Worm (Caenorhabditis elegans): ENCODE data around the gene Y73F8A.23.

Y73F8A.23 gene

DNA sequence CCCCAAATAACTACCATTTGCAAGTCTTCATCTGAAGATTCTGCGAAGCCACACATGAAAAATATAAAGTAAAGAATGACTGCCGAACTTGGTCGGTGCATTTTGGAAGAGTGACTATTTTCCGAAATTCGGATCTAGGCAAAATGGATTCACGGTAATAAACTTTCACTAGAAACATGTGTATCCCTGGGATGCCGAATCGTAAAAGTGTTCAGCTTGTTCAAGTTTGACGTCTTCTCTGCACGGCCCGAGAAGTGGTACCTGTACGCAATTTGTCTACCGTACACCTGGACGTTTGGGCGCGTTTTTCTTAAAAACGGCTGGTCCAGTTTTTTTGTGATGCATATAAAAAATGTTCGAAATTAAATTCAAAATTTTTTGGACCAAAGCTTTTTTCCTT, at the start of gene Y73F8A.23:
TSS of gene Y73F8A.23 (minus strand) at position 101 of the 400 bp plus-strand sequence.
- no peak for TF ChIP-seq tra-4 (tag; optimal IDR thresholded peaks at IDR 0.05)
- TF ChIP-seq scrt-1 (GFP tag; IDR thresholded peaks at IDR 0.05) = no peak
- TF ChIP-seq pes-1 (GFP tag; IDR thresholded peaks at IDR 0.05) = no peak
- TF ChIP-seq flt-1 (GFP tag; IDR thresholded peaks at IDR 0.05) = no peak
- TF ChIP-seq hmbx-1 (tag; optimal IDR thresholded peaks at IDR 0.05) = no peak
- no peak for TF ChIP-seq ceh-13 (GFP tag; optimal IDR thresholded peaks at IDR 0.05)
- TF ChIP-seq hnd-1 (tag; optimal IDR thresholded peaks at IDR 0.05) = no peak
- no peak for TF ChIP-seq hmg-4 (GFP tag; optimal IDR thresholded peaks at IDR 0.05)
- no peak for TF ChIP-seq sea-1 (GFP tag; conservative IDR thresholded peaks at IDR 0.05)

DNA sequence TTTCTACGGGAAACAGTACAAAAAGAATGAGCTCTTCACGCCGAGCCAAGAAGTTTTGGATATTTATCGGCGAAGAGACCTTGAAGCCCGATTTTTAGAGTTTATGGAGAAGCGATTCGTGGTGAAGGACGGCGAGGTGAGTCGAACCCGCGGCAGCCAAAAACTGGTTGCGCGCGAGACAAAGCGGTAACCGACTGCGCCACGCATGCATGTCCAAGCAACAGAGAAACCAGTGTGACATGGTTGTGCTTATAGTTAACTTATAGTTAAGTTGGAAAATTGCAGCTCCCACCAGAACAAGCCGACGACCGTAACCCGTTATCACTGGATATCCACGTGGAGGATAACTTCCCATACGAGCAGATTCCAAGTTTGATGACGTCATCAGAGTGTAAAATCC, 32.0 kb upstream of the Y73F8A.23 start:
- TF ChIP-seq ama-1 (optimal IDR thresholded peaks at IDR 0.05) (no peak), ceh-36 (tag; optimal IDR thresholded peaks at IDR 0.05) (peak; percentile 42), pes-1 (GFP tag; IDR thresholded peaks at IDR 0.05) (peak; percentile 58; the same call in 1 of the 2 replicates)

DNA sequence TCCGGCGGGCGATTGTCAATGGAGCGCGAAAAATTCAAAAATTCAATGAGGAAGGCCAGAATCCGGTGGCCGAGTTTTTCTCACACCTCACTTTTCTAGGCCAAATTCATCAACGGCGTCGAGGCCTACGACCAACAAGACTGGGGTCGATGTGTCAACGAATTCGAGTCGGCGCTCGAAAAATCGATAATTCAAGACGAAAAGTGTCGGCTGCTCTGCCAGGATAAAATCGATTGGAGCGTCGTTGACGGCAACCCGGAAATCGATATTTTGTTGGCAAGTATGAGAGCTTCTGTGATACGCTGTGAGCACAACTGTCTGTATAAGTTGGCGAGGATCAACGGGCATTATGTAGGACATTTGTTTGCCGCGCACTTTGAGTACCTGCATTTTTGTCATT, 31.4 kb upstream of the Y73F8A.23 start:
- no peak for TF ChIP-seq ets-7 (tag; optimal IDR thresholded peaks at IDR 0.05)

DNA sequence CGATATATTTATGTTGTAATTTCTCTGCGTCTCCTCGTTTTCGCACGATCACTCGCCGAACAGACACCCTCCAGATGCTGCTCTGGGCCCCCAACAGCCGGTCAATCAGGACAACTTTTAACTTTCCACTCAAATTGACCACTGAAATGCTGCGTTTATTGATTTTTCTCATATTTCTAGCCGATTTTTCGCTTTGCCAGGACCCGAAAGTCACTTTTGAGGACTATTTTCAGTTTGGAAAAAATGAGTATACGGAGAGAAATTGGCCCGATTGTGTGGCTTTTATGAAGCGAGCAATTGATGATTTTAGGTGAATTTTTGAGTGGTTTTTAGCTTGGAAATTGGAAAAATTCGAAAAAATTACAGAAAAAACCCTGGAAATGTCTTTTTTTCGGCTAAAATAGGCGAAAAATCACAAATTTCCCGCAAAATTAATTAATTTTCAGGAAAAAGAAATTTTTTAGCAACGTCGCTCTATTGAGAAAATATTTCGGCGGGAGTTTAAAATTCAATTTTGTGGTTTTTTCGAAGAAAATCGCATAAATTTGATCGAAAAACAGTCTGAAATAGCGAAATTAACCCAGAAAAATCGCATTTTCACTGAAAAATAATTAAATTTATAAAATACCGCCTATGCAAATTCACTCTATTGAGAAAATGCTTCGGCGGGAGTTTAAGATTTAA, 29.3 kb upstream of the Y73F8A.23 start, which contains the start of gene Y73F8A.26:
TSS of gene Y73F8A.26 (plus strand) at position 73 of the 684 bp plus-strand sequence.
- TF ChIP-seq tra-4 (tag; optimal IDR thresholded peaks at IDR 0.05) = no peak
- TF ChIP-seq flt-1 (GFP tag; IDR thresholded peaks at IDR 0.05) = no peak
- no peak for TF ChIP-seq aly-1 (tag; optimal IDR thresholded peaks at IDR 0.05)
- TF ChIP-seq tbx-37 (GFP tag; conservative IDR thresholded peaks at IDR 0.05) = no peak
- TF ChIP-seq ceh-36 (tag; optimal IDR thresholded peaks at IDR 0.05) = no peak
- TF ChIP-seq hmg-4 (GFP tag; optimal IDR thresholded peaks at IDR 0.05) = no peak
- TF ChIP-seq ets-7 (tag; optimal IDR thresholded peaks at IDR 0.05) = no peak
- TF ChIP-seq F13C5.2 (tag; optimal IDR thresholded peaks at IDR 0.05) = no peak
- TF ChIP-seq tbx-11 (GFP tag; IDR thresholded peaks at IDR 0.05) = no peak
- no peak for TF ChIP-seq ama-1 (optimal IDR thresholded peaks at IDR 0.05)
- TF ChIP-seq hmbx-1 (tag; optimal IDR thresholded peaks at IDR 0.05) = no peak
- no peak for TF ChIP-seq scrt-1 (GFP tag; IDR thresholded peaks at IDR 0.05)

DNA sequence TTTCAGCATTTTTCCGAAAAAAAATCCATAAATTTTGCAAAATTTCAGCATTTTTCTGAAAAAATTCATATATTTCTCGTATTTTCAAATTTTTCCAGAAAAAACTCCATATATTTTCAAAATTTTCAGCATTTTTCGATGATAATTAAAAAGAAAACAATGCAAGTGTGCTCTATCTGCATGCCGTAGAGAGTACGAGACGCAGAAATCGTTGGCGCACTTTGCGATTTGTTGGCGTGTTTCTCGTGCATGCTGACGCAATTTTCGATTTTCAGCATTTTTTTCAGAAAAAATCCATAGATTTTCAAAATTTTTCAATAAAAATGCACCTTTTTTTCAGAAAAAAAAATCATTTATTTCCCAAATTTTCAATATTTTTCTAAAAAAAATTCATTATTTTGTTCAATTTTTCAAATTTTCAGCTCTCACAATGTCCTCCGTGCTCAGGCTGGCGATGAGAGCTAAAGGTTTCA, 28.0 kb upstream of the Y73F8A.23 start, which contains the start of gene Y73F8A.27:
TSS of gene Y73F8A.27 (plus strand) at position 423 of the 473 bp plus-strand sequence.
- TF ChIP-seq ama-1 (optimal IDR thresholded peaks at IDR 0.05) (no peak), ceh-13 (GFP tag; optimal IDR thresholded peaks at IDR 0.05) (no peak), B0310.2 (tag; optimal IDR thresholded peaks at IDR 0.05) (no peak), hmbx-1 (tag; optimal IDR thresholded peaks at IDR 0.05) (no peak), tra-4 (tag; optimal IDR thresholded peaks at IDR 0.05) (no peak), aly-1 (tag; optimal IDR thresholded peaks at IDR 0.05) (no peak), ceh-36 (tag; optimal IDR thresholded peaks at IDR 0.05) (no peak), sea-1 (GFP tag; conservative IDR thresholded peaks at IDR 0.05) (no peak), tbx-37 (GFP tag; conservative IDR thresholded peaks at IDR 0.05) (no peak), tbx-11 (GFP tag; IDR thresholded peaks at IDR 0.05) (no peak), pes-1 (GFP tag; IDR thresholded peaks at IDR 0.05) (no peak; the same call in 1 of the 2 replicates), ets-7 (tag; optimal IDR thresholded peaks at IDR 0.05) (no peak), hmg-4 (GFP tag; optimal IDR thresholded peaks at IDR 0.05) (no peak), flt-1 (GFP tag; IDR thresholded peaks at IDR 0.05) (no peak), scrt-1 (GFP tag; IDR thresholded peaks at IDR 0.05) (no peak), F13C5.2 (tag; optimal IDR thresholded peaks at IDR 0.05) (no peak)

DNA sequence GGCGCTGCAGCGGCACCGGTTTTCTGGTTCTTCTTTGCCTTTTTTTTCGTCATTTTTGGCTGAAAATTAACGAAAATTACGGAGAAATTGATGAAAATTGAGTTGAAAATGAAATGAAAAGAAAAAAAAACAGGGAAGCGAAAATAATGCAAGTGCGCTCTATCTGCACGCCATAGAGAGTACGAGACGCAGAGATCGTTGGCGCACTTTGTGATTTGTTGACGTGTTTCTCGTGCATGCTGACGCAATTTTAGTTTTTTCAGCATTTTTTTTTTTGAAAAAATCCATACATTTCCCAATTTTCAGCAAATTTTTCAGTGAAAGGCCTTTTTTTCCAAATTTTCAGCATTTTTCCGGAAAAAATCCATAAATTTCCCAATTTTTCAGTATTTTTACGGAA, 27.0 kb upstream of the Y73F8A.23 start, which contains the start of gene ntl-11:
TSS of gene ntl-11 (minus strand) at position 66 of the 400 bp plus-strand sequence.
- TF ChIP-seq sea-1 (GFP tag; conservative IDR thresholded peaks at IDR 0.05) (0 out of 2 replicates have a peak, but pooled peaks have one; percentile 19), F13C5.2 (tag; optimal IDR thresholded peaks at IDR 0.05) (peak; percentile 70), pes-1 (GFP tag; IDR thresholded peaks at IDR 0.05) (peak; percentile 55; the same call in 1 of the 2 replicates), tbx-11 (GFP tag; IDR thresholded peaks at IDR 0.05) (no peak), scrt-1 (GFP tag; IDR thresholded peaks at IDR 0.05) (0 out of 2 replicates have a peak, but pooled peaks have one; percentile 45)

DNA sequence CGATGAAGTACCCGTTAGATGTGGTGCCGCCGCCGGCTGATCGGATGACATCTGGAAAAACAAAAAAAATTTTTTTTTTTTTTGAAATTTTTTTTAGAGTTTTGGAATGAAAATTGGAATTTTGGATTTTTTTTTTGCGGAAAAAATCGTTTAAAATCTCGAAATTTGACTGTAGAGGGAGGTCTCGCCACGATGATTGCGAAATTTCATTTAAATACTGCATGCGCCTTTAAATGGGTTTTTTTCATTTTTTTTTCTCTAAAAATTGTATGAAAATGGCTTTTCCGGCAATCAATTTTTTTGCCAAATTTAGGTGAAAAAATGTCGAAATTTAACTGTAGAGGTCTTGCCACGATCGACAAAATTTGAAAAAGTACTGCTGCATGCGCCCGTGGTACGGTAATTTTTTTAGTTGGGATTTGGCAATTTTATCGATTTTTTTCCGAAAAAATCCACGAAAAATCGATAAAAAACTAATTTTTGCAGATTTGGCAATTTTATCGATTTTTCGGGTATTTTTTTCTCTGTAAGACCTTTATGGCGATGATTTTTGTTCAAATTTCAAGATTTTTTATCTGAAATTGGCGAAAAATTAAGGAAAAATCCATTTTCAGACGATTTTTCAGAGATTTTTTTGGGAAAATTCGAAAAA, 8.9 kb upstream of the Y73F8A.23 start, which contains the start of gene gtf-2H4:
TSS of gene gtf-2H4 (minus strand) at position 51 of the 652 bp plus-strand sequence.
- TF ChIP-seq hnd-1 (tag; optimal IDR thresholded peaks at IDR 0.05) (no peak), ceh-13 (GFP tag; optimal IDR thresholded peaks at IDR 0.05) (no peak), aly-1 (tag; optimal IDR thresholded peaks at IDR 0.05) (no peak), F13C5.2 (tag; optimal IDR thresholded peaks at IDR 0.05) (no peak), ets-7 (tag; optimal IDR thresholded peaks at IDR 0.05) (no peak), hmg-4 (GFP tag; optimal IDR thresholded peaks at IDR 0.05) (no peak), sea-1 (GFP tag; conservative IDR thresholded peaks at IDR 0.05) (no peak), flt-1 (GFP tag; IDR thresholded peaks at IDR 0.05) (no peak), ceh-36 (tag; optimal IDR thresholded peaks at IDR 0.05) (no peak), pes-1 (GFP tag; IDR thresholded peaks at IDR 0.05) (no peak), B0310.2 (tag; optimal IDR thresholded peaks at IDR 0.05) (no peak)

DNA sequence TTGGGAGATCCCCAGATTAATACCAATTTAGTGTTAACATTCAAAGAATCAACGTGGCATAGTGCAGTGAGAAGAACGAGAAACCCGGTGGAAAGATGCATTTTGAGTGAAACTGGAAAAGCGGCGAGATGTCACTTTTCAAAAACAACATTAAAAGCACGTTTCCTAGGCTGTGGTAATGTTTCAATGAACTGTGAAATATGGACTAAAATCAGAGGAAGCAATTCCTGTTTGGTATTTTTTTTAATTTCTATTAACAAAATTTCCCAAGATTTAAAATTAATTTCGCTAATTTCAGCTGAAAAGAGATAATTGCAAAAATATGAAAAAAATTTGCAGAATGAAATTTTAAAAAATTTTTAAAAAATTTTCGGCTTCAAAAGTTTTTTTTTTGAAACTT, 3.1 kb downstream of the Y73F8A.23 start, which contains the start of gene Y73F8A.22:
TSS of gene Y73F8A.22 (minus strand) at position 101 of the 400 bp plus-strand sequence.
- TF ChIP-seq F13C5.2 (tag; optimal IDR thresholded peaks at IDR 0.05) = no peak
- TF ChIP-seq ets-7 (tag; optimal IDR thresholded peaks at IDR 0.05) = no peak
- no peak for TF ChIP-seq hmg-4 (GFP tag; optimal IDR thresholded peaks at IDR 0.05)
- TF ChIP-seq sea-1 (GFP tag; conservative IDR thresholded peaks at IDR 0.05) = no peak
- TF ChIP-seq ceh-13 (GFP tag; optimal IDR thresholded peaks at IDR 0.05) = no peak
- no peak for TF ChIP-seq tbx-37 (GFP tag; conservative IDR thresholded peaks at IDR 0.05)
- TF ChIP-seq scrt-1 (GFP tag; IDR thresholded peaks at IDR 0.05) = no peak
- no peak for TF ChIP-seq aly-1 (tag; optimal IDR thresholded peaks at IDR 0.05)
- TF ChIP-seq flt-1 (GFP tag; IDR thresholded peaks at IDR 0.05) = no peak
- no peak for TF ChIP-seq hmbx-1 (tag; optimal IDR thresholded peaks at IDR 0.05)
- no peak for TF ChIP-seq tbx-11 (GFP tag; IDR thresholded peaks at IDR 0.05)
- TF ChIP-seq hnd-1 (tag; optimal IDR thresholded peaks at IDR 0.05) = no peak
- TF ChIP-seq ceh-36 (tag; optimal IDR thresholded peaks at IDR 0.05) = no peak
- no peak for TF ChIP-seq ama-1 (optimal IDR thresholded peaks at IDR 0.05)
- no peak for TF ChIP-seq pes-1 (GFP tag; IDR thresholded peaks at IDR 0.05)
- no peak for TF ChIP-seq tra-4 (tag; optimal IDR thresholded peaks at IDR 0.05)
- TF ChIP-seq B0310.2 (tag; optimal IDR thresholded peaks at IDR 0.05) = no peak
